Worm (Caenorhabditis elegans) whole organism, L4/young adult: ENCODE data around the gene snr-6.

Experiments
- dao-5 ChIP-seq: sonication (generic microtip); optimal IDR thresholded peaks from 2 replicates; lab custom pipeline; 2016; ENCODE audit warnings: missing genotype, missing genetic modification characterization, moderate library complexity, missing compliant biosample characterization
- him-1 ChIP-seq: sonication (generic microtip); optimal IDR thresholded peaks from 2 replicates; lab custom pipeline; 2016; ENCODE audit warnings: missing genotype, missing genetic modification reagents, missing genetic modification characterization, missing compliant biosample characterization

ce11 chrIII:12428799-12429351 is 554 bp downstream of the snr-6 start:
- TF ChIP-seq him-1: no peak
- TF ChIP-seq dao-5: no peak
